Worm (Caenorhabditis elegans) whole organism, midembryonic: Measurements from ENCODE around the gene idhg-1.

ENCODE experiments used
- T22C8.4 ChIP-seq: fragments of 200-800 bp; sonication (Bioruptor generic); IDR thresholded peaks from 2 replicates; pipeline ENCODE4 v1.3.6; 2022; ENCODE audit warnings: missing genetic modification characterization, missing compliant biosample characterization
- cog-1 ChIP-seq: sonication (generic microtip); optimal IDR thresholded peaks from 2 replicates; lab custom pipeline; 2016; ENCODE audit warnings: missing genetic modification characterization, missing compliant biosample characterization
- flt-1 ChIP-seq: fragments of 200-800 bp; sonication (Bioruptor generic); IDR thresholded peaks from 2 replicates; pipeline ENCODE4 v1.3.6; 2022; ENCODE audit warnings: missing genetic modification characterization, missing compliant biosample characterization
- klf-2 ChIP-seq: fragments of 200-800 bp; sonication (Bioruptor generic); conservative IDR thresholded peaks from 2 replicates; pipeline ENCODE4 v1.3.6; 2022; ENCODE audit warnings: missing genetic modification reagents, missing genetic modification characterization, missing compliant biosample characterization
- med-1 ChIP-seq: sonication (generic microtip); optimal IDR thresholded peaks from 2 replicates; lab custom pipeline; 2017; ENCODE audit warnings: missing genetic modification characterization, mild to moderate bottlenecking, missing compliant biosample characterization, antibody characterized with exemption, missing genetic modification reagents; ENCODE audit not compliant: insufficient read depth
- ref-1 ChIP-seq: fragments of 200-800 bp; sonication (Bioruptor generic); conservative IDR thresholded peaks from 2 replicates; pipeline ENCODE4 v1.3.6; 2022; ENCODE audit warnings: missing genetic modification reagents, missing genetic modification characterization, missing compliant biosample characterization
- tab-1 ChIP-seq: fragments of 200-800 bp; sonication (Bioruptor generic); IDR thresholded peaks from 2 replicates; pipeline ENCODE4 v1.3.6; 2022; ENCODE audit warnings: missing genetic modification characterization, missing compliant biosample characterization
- ztf-23 ChIP-seq: fragments of 200-800 bp; sonication (Bioruptor generic); IDR thresholded peaks from 2 replicates; pipeline ENCODE4 v1.3.6; 2022; ENCODE audit warnings: missing genetic modification reagents, missing genetic modification characterization, missing compliant biosample characterization
- ztf-29 ChIP-seq: fragments of 200-800 bp; sonication (Bioruptor generic); IDR thresholded peaks from 2 replicates; pipeline ENCODE4 v1.3.6; 2022; ENCODE audit warnings: missing genetic modification reagents, missing genetic modification characterization, missing compliant biosample characterization

The idhg-1 gene

DNA sequence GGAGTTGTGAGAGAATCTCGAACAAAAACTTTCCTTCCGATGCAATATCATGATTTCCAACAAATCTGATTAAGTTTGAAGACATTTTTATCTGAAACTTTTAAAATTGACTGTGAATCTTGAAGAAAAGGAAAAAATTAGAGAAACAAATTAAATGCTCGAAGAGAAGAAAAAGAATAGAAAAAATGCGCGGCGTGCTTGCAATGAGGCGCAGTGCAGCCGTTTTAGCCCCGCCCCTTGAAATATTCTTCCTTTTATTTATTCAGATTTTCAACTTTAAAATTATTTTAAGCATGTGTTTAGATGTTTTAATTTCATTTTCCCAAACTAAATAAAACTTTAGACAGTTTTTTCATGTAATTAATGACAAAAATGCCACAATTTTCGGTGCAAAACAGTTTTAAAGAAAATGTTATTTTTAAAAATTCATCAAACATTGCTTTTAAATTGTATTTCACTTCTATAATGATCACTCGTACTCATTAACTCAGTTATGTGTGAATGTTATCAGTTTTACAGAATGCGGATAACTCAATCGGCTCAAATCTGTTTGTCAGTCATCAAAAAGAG is 26.1 kb upstream of the idhg-1 start, which contains the start of the genes mrps-34 and cisd-3.1:
Gene mrps-34 (minus strand): TSS at position 91 of the 570 bp plus-strand sequence.
Gene cisd-3.1 (plus strand): TSS at position 520 of the 570 bp plus-strand sequence.
- no peak for TF ChIP-seq ztf-29 (GFP tag; lab: Robert Waterston, UW)
- peak; percentile 8 for TF ChIP-seq cog-1 (tag; lab: Kevin White, UChicago)
- no peak for TF ChIP-seq klf-2 (GFP tag; lab: Robert Waterston, UW)
- TF ChIP-seq med-1 (GFP tag; lab: Kevin White, UChicago): peak; percentile 70
- TF ChIP-seq ztf-23 (GFP tag; lab: Robert Waterston, UW): no peak
- TF ChIP-seq flt-1: peak; percentile 62; the same call in 1 of the 2 replicates

DNA sequence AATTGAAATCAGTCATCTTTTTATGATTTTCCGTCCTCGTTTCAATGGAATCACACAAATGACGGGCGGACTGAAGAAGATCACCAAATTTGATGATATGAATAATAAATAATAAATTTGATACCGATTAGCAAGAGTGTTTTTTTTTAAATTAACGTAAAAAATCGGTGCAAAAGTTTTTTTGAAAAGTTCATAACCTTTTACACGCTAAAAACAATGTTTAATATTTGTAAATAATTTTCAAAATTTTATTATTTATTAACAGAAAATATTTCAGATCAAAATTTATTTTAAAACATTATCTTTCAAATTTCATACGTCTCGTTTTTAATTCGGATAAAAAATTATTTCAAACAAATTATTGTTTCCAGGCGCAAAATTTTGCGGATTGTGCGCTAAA is 23.6 kb upstream of the idhg-1 start, which contains the start of gene M88.3:
Gene M88.3 (minus strand): TSS at position 101 of the 400 bp plus-strand sequence.
- TF ChIP-seq tab-1 (GFP tag; lab: Robert Waterston, UW): no peak
- no peak for TF ChIP-seq ztf-23 (GFP tag; lab: Robert Waterston, UW)
- TF ChIP-seq ztf-29 (GFP tag; lab: Robert Waterston, UW): no peak
- TF ChIP-seq T22C8.4 (GFP tag; lab: Robert Waterston, UW): no peak
- TF ChIP-seq med-1 (GFP tag; lab: Kevin White, UChicago): no peak
- no peak for TF ChIP-seq ref-1 (GFP tag; lab: Robert Waterston, UW)
- TF ChIP-seq flt-1: no peak
- TF ChIP-seq klf-2 (GFP tag; lab: Robert Waterston, UW): no peak

DNA sequence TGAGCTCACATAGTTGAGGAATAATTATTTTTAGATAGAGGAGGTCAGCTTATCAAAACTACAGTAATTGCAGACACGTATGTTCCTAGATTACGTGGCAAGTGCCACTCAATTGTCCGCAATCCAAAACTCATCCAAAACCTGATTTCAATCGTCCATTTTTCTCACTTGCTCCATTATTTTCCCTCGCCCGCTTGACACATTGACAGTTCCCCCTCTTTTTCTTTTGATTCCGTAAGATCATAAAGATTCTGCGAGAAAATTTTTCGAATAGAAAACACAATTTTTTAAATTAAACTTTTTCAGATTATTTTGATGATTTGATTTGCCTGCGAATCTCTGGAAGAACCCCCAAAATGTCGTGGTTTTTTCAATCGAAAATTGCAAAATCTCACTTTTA is 19.9 kb upstream of the idhg-1 start, which contains the start of gene M88.4:
Gene M88.4 (plus strand): TSS at position 301 of the 400 bp plus-strand sequence.
- TF ChIP-seq flt-1: no peak

DNA sequence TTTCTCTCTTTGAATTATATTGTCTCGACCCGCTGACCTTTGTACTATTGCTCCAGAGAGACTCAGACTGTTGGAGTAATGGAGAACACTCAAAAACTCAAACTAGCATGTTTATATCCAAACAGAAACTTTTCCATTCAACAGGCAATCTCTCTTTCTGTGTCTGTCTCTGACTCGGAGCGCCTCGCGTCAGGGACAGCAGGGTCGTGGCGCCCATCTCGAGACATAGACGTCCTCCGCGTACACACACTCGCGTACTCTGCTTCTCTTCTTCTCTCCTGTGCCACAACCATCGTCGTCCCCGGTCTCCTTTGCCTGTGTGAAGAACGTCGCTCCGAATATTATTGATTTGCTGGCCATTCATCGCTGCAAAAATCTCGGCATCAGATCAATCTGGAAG is 16.6 kb upstream of the idhg-1 start:
- TF ChIP-seq T22C8.4 (GFP tag; lab: Robert Waterston, UW): no peak
- TF ChIP-seq cog-1 (tag; lab: Kevin White, UChicago): no peak
- no peak for TF ChIP-seq ref-1 (GFP tag; lab: Robert Waterston, UW)
- no peak for TF ChIP-seq flt-1
- no peak for TF ChIP-seq med-1 (GFP tag; lab: Kevin White, UChicago)
- no peak for TF ChIP-seq klf-2 (GFP tag; lab: Robert Waterston, UW)
- no peak for TF ChIP-seq ztf-23 (GFP tag; lab: Robert Waterston, UW)
- TF ChIP-seq ztf-29 (GFP tag; lab: Robert Waterston, UW): no peak
- TF ChIP-seq tab-1 (GFP tag; lab: Robert Waterston, UW): no peak

DNA sequence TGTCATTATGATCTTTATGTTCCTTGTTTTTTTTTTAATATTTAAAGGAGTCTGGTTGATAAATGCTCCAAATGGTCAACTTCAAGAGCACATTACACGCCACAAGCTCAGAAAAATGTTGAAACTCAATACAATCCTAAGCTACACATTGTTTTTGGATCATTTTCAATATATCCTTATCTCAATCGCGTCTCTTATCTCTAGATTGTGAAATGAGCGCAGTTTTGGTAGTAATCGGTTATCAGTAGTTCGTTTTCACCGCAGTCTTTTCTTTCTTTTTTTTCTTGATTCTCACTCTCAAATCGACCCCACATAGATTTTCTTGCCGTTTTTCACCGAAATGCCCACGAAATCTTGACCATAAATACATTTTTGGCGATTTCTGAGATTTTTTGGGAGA is 15.7 kb upstream of the idhg-1 start:
- TF ChIP-seq flt-1 (no peak), klf-2 (GFP tag; lab: Robert Waterston, UW) (no peak), ztf-29 (GFP tag; lab: Robert Waterston, UW) (no peak), cog-1 (tag; lab: Kevin White, UChicago) (no peak), med-1 (GFP tag; lab: Kevin White, UChicago) (no peak), ref-1 (GFP tag; lab: Robert Waterston, UW) (no peak), tab-1 (GFP tag; lab: Robert Waterston, UW) (no peak), T22C8.4 (GFP tag; lab: Robert Waterston, UW) (no peak)

DNA sequence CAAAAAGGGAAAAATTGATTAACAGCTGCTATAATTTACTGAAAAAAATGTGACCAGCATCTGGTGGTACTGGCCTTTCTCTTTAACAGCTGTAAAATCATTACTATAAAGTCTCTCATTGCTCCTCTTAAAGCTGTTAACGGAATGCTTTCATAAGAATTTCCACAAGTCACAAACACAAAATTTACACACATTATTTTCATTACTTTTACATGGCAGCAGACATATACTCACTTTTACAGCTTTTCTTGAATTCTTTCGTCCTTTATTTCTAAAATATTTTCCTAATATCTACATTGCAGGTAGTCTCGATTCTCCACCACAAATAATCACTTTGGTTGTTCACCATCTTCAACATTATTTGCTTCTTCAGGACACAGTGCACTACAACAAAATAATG is 15.3 kb upstream of the idhg-1 start, which contains the start of gene imph-1:
Gene imph-1 (plus strand): TSS at position 301 of the 400 bp plus-strand sequence.
- no peak for TF ChIP-seq flt-1
- TF ChIP-seq ztf-29 (GFP tag; lab: Robert Waterston, UW): no peak
- no peak for TF ChIP-seq ref-1 (GFP tag; lab: Robert Waterston, UW)
- TF ChIP-seq cog-1 (tag; lab: Kevin White, UChicago): no peak
- no peak for TF ChIP-seq klf-2 (GFP tag; lab: Robert Waterston, UW)
- no peak for TF ChIP-seq med-1 (GFP tag; lab: Kevin White, UChicago)
- no peak for TF ChIP-seq ztf-23 (GFP tag; lab: Robert Waterston, UW)
- TF ChIP-seq tab-1 (GFP tag; lab: Robert Waterston, UW): no peak
- TF ChIP-seq T22C8.4 (GFP tag; lab: Robert Waterston, UW): no peak

DNA sequence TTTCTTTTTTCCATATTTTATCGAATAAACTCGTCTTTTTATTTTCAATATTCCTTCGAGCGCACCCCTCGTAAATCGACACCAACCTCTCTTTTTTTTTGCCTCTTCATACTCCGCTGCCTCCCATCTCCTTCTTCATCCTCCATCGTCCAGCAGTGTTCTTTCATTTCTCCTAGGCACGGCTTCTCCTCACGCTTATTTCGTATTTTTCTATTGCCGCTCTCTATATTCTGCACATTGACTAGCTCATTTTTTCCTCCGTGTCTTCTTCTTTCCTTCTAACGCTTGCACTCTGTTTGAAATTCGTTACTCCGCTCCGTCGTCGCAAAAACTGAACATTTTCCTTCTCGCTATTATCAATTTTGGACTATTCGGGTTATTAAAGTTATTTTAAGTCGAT is 13.3 kb upstream of the idhg-1 start:
- TF ChIP-seq ref-1 (GFP tag; lab: Robert Waterston, UW): no peak

DNA sequence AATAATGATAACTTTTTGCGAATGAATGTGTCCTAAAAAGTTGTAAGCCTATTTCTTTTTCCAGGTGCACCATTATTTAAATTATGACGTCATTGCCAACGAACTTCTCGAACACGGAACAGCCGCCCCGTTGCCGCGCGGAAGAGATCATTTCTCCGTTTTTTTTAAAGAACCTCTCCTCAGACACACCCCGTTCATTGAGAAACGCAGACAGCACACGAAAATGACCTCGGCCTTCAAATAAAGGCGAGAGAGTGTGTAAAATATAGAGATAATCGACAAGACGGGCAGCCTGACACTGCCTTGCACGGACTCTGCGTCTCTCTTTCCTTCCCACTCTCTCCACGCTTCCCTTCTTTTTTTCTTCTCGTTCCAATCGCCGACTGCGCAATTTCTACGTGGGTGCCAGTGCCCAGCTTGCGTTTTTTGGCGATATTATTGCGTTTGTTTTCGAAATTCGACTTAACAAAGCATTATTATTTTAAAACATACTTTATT is 8.2 kb upstream of the idhg-1 start:
- TF ChIP-seq T22C8.4 (GFP tag; lab: Robert Waterston, UW): no peak
- no peak for TF ChIP-seq med-1 (GFP tag; lab: Kevin White, UChicago)
- no peak for TF ChIP-seq ztf-23 (GFP tag; lab: Robert Waterston, UW)
- TF ChIP-seq tab-1 (GFP tag; lab: Robert Waterston, UW): no peak
- no peak for TF ChIP-seq flt-1
- TF ChIP-seq cog-1 (tag; lab: Kevin White, UChicago): peak; percentile 16

DNA sequence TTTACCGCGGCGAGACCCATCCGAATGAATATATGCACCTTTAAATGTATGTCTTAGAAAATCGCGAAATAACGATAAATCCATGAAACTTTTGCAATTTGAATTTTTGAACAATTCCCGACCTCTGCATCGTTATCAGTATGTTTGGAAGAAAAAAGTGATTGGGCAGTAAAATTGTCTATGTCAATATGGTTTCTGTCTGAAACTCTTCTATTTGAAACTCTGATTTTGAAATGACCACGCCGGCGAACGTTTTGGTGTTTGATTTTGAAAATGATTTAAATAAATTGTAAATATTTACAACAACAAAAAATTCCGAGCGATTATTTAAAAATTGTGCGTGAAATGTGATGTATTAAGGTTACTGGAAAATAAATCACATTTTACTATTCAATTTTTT is 7.3 kb upstream of the idhg-1 start:
- TF ChIP-seq cog-1 (tag; lab: Kevin White, UChicago) (no peak), ref-1 (GFP tag; lab: Robert Waterston, UW) (no peak), ztf-29 (GFP tag; lab: Robert Waterston, UW) (no peak), ztf-23 (GFP tag; lab: Robert Waterston, UW) (no peak), med-1 (GFP tag; lab: Kevin White, UChicago) (no peak)
